Fruit fly (Drosophila melanogaster) whole organism, embryonic: Measurements from ENCODE around the gene E2f1.

ENCODE experiments used
- Blimp-1 ChIP-seq: fragments of 200-800 bp; sonication (Bioruptor generic); optimal IDR thresholded peaks from 3 replicates; lab custom pipeline; 2018; ENCODE audit warnings: missing biosample characterization, missing genetic modification characterization, mild to moderate bottlenecking, moderate library complexity, missing genetic modification reagents
- CG16815 ChIP-seq: fragments of 200-800 bp; sonication (Bioruptor generic); optimal IDR thresholded peaks from 3 replicates; lab custom pipeline; 2017; ENCODE audit warnings: missing biosample characterization, mild to moderate bottlenecking, missing genetic modification characterization
- CG5180 ChIP-seq: fragments of 200-800 bp; sonication (Bioruptor generic); optimal IDR thresholded peaks from 3 replicates; lab custom pipeline; 2017; ENCODE audit warnings: missing biosample characterization, missing genetic modification characterization, mild to moderate bottlenecking, moderate library complexity, missing genetic modification reagents
- CG7372 ChIP-seq: fragments of 200-800 bp; sonication (Bioruptor generic); IDR thresholded peaks from 2 replicates; pipeline ENCODE4 v1.3.6; 2022; ENCODE audit warnings: missing biosample characterization, missing genetic modification characterization
- CrebB ChIP-seq: fragments of 200-800 bp; sonication (Bioruptor generic); optimal IDR thresholded peaks from 3 replicates; lab custom pipeline; 2018; ENCODE audit warnings: missing biosample characterization, mild to moderate bottlenecking, missing genetic modification characterization
- Pdp1 ChIP-seq, 2 experiments: fragments of 200-800 bp; sonication (Bioruptor generic); optimal IDR thresholded peaks; 3 replicates each; lab custom pipeline; 2016; ENCODE audit warnings: missing biosample characterization in 2 of 2, missing genetic modification characterization in 2 of 2, mild to moderate bottlenecking in 1 of 2, moderate library complexity in 1 of 2
- Trl ChIP-seq, 3 experiments: fragments of >200 bp in 2 of 3; fragments of 200-800 bp in 1 of 3; sonication (Bioruptor generic) in 1 of 3; optimal IDR thresholded peaks; 2 replicates in 1 of 3; 3 replicates in 2 of 3; lab custom pipeline; 2016 to 2017; ENCODE audit warnings: missing biosample characterization in 1 of 3, missing genetic modification characterization in 1 of 3
- az2 ChIP-seq: fragments of 200-800 bp; sonication (Bioruptor generic); optimal IDR thresholded peaks from 3 replicates; lab custom pipeline; 2016; ENCODE audit warnings: missing biosample characterization, missing genetic modification characterization
- fru ChIP-seq: fragments of >200 bp; optimal IDR thresholded peaks from 2 replicates; lab custom pipeline; 2017
- mld ChIP-seq: fragments of 200-800 bp; sonication (Bioruptor generic); IDR thresholded peaks from 3 replicates; pipeline ENCODE4 v1.3.6; 2022; ENCODE audit warnings: missing biosample characterization, missing genetic modification characterization; ENCODE audit not compliant: partially characterized antibody

- TF ChIP-seq Trl (optimal IDR thresholded peaks at IDR 0.05; lab: Kevin White, UChicago) = no peak
- no peak for TF ChIP-seq Trl (GFP tag; optimal IDR thresholded peaks at IDR 0.05; lab: Kevin White, UChicago)
- TF ChIP-seq az2 (GFP tag; lab: Kevin White, UChicago) = no peak
- no peak for TF ChIP-seq CG5180
- TF ChIP-seq CG16815 (GFP tag; lab: Kevin White, UChicago) = no peak
- no peak for TF ChIP-seq CG7372
- TF ChIP-seq Pdp1 (GFP tag; optimal IDR thresholded peaks at IDR 0.05; lab: Kevin White, UChicago) = no peak
- no peak for TF ChIP-seq mld (GFP tag; lab: Robert Waterston, UW)
- TF ChIP-seq CrebB = no peak
- TF ChIP-seq Blimp-1 (GFP tag; lab: Kevin White, UChicago) = no peak
- no peak for TF ChIP-seq fru
Measured at dm6 chr3R:21648460-21648859, 12.2 kb downstream of the E2f1 start.
